Worm (Caenorhabditis elegans): Measurements from ENCODE around the gene swsn-3.

DNA sequence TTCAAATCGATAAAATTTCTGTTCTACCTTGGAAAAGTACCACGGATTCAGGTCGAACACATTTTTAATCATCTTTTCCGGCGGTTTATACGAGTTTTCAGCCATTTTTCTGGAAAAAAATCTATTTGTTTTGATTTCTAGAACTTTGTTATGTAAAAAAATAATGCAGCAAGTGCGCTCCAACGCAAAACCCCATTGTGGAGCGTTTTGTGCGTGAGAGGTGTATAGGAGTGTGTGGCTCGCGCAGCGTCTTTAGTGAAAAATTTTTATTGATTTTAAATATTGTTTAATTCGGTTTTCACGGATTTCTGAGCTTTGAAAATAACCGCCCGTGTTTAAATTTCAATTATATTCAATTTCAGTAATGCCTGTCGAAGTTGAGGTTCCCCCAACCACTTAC lies 17.4 kb upstream of the swsn-3 start, which contains the start of gene Y71H2AM.20:
- peak; percentile 79 for TF ChIP-seq T22C8.4 (GFP tag; IDR thresholded peaks at IDR 0.05)
- 0 out of 2 replicates have a peak, but pooled peaks have one; percentile 74 for TF ChIP-seq tab-1 (GFP tag; IDR thresholded peaks at IDR 0.05)
- peak; percentile 76 for TF ChIP-seq cog-1 (tag; optimal IDR thresholded peaks at IDR 0.05)
- TF ChIP-seq flt-1 (GFP tag; IDR thresholded peaks at IDR 0.05): peak; percentile 89
- peak; percentile 27 for TF ChIP-seq med-1 (GFP tag; optimal IDR thresholded peaks at IDR 0.05; ENCODE audit: insufficient read depth)
- TF ChIP-seq ref-1 (GFP tag; conservative IDR thresholded peaks at IDR 0.05): no peak
- peak; percentile 19; the same call in 1 of the 2 replicates for TF ChIP-seq ztf-29 (GFP tag; IDR thresholded peaks at IDR 0.05)
- TF ChIP-seq ztf-23 (GFP tag; IDR thresholded peaks at IDR 0.05): peak; percentile 79
- TF ChIP-seq klf-2 (GFP tag; conservative IDR thresholded peaks at IDR 0.05): 0 out of 2 replicates have a peak, but pooled peaks have one; percentile 4

All from whole organism, midembryonic.